Worm (Caenorhabditis elegans): ENCODE data around the gene C05E11.6.

C05E11.6 gene

DNA sequence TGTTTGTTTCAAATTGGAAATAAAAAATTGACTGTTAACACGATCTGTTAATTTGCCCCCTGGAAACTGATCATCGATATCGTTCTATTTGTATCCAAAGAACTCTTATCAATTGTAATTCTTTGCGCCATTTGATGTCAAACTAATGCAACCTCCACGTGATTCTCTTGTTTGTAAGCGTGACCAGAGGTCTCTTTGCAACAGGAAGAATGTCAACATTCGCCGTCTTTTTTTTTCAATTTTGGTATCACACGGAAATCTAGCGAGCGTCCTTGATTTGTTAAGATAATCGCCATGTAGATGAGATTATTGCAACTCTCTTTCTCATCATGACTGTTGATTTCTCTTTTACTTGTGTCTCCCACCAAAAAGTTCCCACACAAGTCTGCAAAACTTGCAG, 33.1 kb upstream of the C05E11.6 start:
- no peak for TF ChIP-seq nhr-67 (tag; optimal IDR thresholded peaks at IDR 0.05)
- peak; percentile 34 for TF ChIP-seq nfya-1 (tag; optimal IDR thresholded peaks at IDR 0.05; ENCODE audit: insufficient read depth)
- TF ChIP-seq jun-1 (tag; optimal IDR thresholded peaks at IDR 0.05), result peak; percentile 28
- TF ChIP-seq elt-1 (tag; optimal IDR thresholded peaks at IDR 0.05), result peak; percentile 97
- TF ChIP-seq ceh-82 (tag; optimal IDR thresholded peaks at IDR 0.05), result no peak
- TF ChIP-seq nhr-43 (tag; optimal IDR thresholded peaks at IDR 0.05; ENCODE audit: poor library complexity, severe bottlenecking), result peak; percentile 90
- peak; percentile 81 for TF ChIP-seq nhr-23 (tag; optimal IDR thresholded peaks at IDR 0.05)
- no peak for TF ChIP-seq aly-2 (tag; optimal IDR thresholded peaks at IDR 0.05)
- no peak for TF ChIP-seq ztf-4 (tag; optimal IDR thresholded peaks at IDR 0.05)
- TF ChIP-seq elt-2 (tag; optimal IDR thresholded peaks at IDR 0.05), result peak; percentile 77
- TF ChIP-seq hmg-11 (tag; optimal IDR thresholded peaks at IDR 0.05), result no peak
- TF ChIP-seq fos-1 (tag; optimal IDR thresholded peaks at IDR 0.05), result no peak
- TF ChIP-seq ceh-28 (tag; optimal IDR thresholded peaks at IDR 0.05), result no peak
- no peak for TF ChIP-seq egl-27 (tag; optimal IDR thresholded peaks at IDR 0.05)
- peak; percentile 61 for TF ChIP-seq nhr-25 (tag; optimal IDR thresholded peaks at IDR 0.05)
- peak; percentile 32 for TF ChIP-seq mdl-1 (tag; optimal IDR thresholded peaks at IDR 0.05)
- no peak for TF ChIP-seq ZK546.5 (tag; optimal IDR thresholded peaks at IDR 0.05)
- TF ChIP-seq pha-4 (tag; optimal IDR thresholded peaks at IDR 0.05), result peak; percentile 76
- no peak for TF ChIP-seq skn-1 (tag; optimal IDR thresholded peaks at IDR 0.05)
- peak in 1 of 3 experiments; percentile 39 for TF ChIP-seq elt-3 (tag; optimal IDR thresholded peaks at IDR 0.05)
- peak; percentile 74 for TF ChIP-seq pqm-1 (tag; optimal IDR thresholded peaks at IDR 0.05)

DNA sequence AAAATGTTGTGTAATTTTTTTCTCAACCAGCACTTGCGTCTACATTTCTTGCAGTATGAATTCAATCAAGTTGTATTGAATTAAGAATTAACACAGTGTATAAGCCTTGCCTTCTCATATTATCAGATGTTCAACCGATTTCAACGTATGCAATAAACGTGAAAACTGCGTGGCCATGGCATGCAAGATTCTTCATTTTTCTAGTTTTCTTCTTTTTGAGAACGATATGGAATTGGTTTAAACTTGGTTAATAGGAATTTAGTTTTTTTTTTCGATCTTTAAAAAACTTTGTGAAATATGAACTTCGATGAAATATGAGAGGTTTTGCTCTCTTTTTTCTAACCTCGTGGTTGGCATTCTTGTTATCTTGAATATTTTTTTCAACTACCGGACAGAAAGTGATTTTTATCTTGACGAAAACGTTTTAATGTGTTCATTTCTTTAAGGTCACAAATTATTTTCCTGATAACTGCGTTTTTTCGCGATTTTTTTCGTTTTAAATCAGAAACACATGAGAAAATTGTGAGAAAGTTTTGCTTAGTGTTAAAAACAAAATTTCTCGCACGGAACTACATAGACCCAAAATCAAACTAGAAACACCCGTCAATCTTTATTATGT, 31.4 kb upstream of the C05E11.6 start:
- TF ChIP-seq mml-1 (tag; optimal IDR thresholded peaks at IDR 0.05) (peak; percentile 95), nhr-12 (tag; optimal IDR thresholded peaks at IDR 0.05) (no peak), jun-1 (tag; optimal IDR thresholded peaks at IDR 0.05) (peak; percentile 37), pha-4 (tag; optimal IDR thresholded peaks at IDR 0.05) (peak; percentile 5), elt-1 (tag; optimal IDR thresholded peaks at IDR 0.05) (peak; percentile 54), elt-2 (tag; optimal IDR thresholded peaks at IDR 0.05) (peak; percentile 80), pqm-1 (tag; optimal IDR thresholded peaks at IDR 0.05) (peak; percentile 36), ztf-11 (tag; optimal IDR thresholded peaks at IDR 0.05) (no peak)

DNA sequence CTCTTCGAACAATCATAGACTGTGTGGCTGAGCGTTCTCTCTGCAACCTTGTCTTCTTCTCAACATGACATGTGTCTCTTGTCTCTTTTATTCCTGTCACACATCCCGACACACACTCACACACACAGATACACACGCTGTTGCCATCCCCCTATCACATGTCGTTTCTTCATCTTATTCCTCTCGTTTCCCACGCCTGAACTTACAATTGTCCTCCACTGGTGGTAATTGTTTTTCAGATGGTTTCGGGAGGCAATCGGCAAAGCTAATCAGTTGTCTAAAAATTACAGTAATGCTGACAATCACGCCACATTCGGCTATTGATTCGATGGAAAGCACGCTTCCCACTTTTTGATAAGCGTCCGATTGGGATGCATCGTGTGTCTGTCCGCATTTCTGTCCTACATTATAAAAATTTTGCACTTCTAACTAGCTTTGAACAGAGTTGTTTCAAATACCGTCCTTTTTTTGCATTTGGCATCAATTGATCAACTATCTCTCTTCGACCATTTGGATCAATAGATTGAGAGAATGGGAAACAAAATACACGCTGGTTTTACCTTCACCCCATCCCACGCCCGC, 29.7 kb upstream of the C05E11.6 start, which contains the start of gene nhr-35:
Gene nhr-35 (plus strand): TSS at position 532 of the 582 bp plus-strand sequence.
- TF ChIP-seq mdl-1 (tag; optimal IDR thresholded peaks at IDR 0.05), result peak; percentile 55
- peak; percentile 62 for TF ChIP-seq mml-1 (tag; optimal IDR thresholded peaks at IDR 0.05)
- TF ChIP-seq skn-1 (tag; optimal IDR thresholded peaks at IDR 0.05), result peak; percentile 52
- TF ChIP-seq elt-3 (tag; optimal IDR thresholded peaks at IDR 0.05), result no peak
- no peak for TF ChIP-seq zag-1 (tag; optimal IDR thresholded peaks at IDR 0.05)
- TF ChIP-seq lsy-12 (tag; optimal IDR thresholded peaks at IDR 0.05), result peak; percentile 66
- no peak for TF ChIP-seq R02D3.7 (tag; optimal IDR thresholded peaks at IDR 0.05)
- TF ChIP-seq nhr-76 (tag; optimal IDR thresholded peaks at IDR 0.05), result no peak
- TF ChIP-seq nhr-11 (tag; optimal IDR thresholded peaks at IDR 0.05), result no peak
- TF ChIP-seq nhr-67 (tag; optimal IDR thresholded peaks at IDR 0.05), result no peak
- no peak for TF ChIP-seq ceh-82 (tag; optimal IDR thresholded peaks at IDR 0.05)
- no peak for TF ChIP-seq nhr-77 (tag; optimal IDR thresholded peaks at IDR 0.05)
- TF ChIP-seq snpc-4 (tag; optimal IDR thresholded peaks at IDR 0.05), result no peak
- TF ChIP-seq ZK546.5 (tag; optimal IDR thresholded peaks at IDR 0.05), result no peak
- no peak for TF ChIP-seq egl-27 (tag; optimal IDR thresholded peaks at IDR 0.05)
- no peak for TF ChIP-seq fkh-2 (tag; optimal IDR thresholded peaks at IDR 0.05)
- TF ChIP-seq eor-1 (tag; optimal IDR thresholded peaks at IDR 0.05), result no peak
- TF ChIP-seq nhr-237 (tag; optimal IDR thresholded peaks at IDR 0.05), result no peak
- no peak for TF ChIP-seq ceh-9 (tag; optimal IDR thresholded peaks at IDR 0.05)
- TF ChIP-seq pha-4 (tag; optimal IDR thresholded peaks at IDR 0.05), result peak; percentile 44
- TF ChIP-seq nhr-25 (tag; optimal IDR thresholded peaks at IDR 0.05), result peak; percentile 72
- no peak for TF ChIP-seq fos-1 (tag; optimal IDR thresholded peaks at IDR 0.05)
- TF ChIP-seq elt-1 (tag; optimal IDR thresholded peaks at IDR 0.05), result no peak
- peak; percentile 77 for TF ChIP-seq unc-62 (GFP tag; optimal IDR thresholded peaks at IDR 0.05)
- TF ChIP-seq hmg-11 (tag; optimal IDR thresholded peaks at IDR 0.05), result no peak
- no peak for TF ChIP-seq unc-39 (tag; optimal IDR thresholded peaks at IDR 0.05)
- peak; percentile 41 for TF ChIP-seq egl-5 (tag; optimal IDR thresholded peaks at IDR 0.05)
- TF ChIP-seq elt-2 (tag; optimal IDR thresholded peaks at IDR 0.05), result peak; percentile 97
- TF ChIP-seq nhr-23 (tag; optimal IDR thresholded peaks at IDR 0.05), result peak; percentile 48
- peak; percentile 97 for TF ChIP-seq pqm-1 (tag; optimal IDR thresholded peaks at IDR 0.05)
- no peak for TF ChIP-seq nhr-12 (tag; optimal IDR thresholded peaks at IDR 0.05)
- TF ChIP-seq ceh-16 (tag; optimal IDR thresholded peaks at IDR 0.05), result no peak
- no peak for TF ChIP-seq daf-12 (tag; optimal IDR thresholded peaks at IDR 0.05)
- TF ChIP-seq nfya-1 (tag; optimal IDR thresholded peaks at IDR 0.05; ENCODE audit: insufficient read depth), result peak; percentile 39
- TF ChIP-seq lin-15B (tag; optimal IDR thresholded peaks at IDR 0.05), result no peak
- TF ChIP-seq tbx-2 (tag; optimal IDR thresholded peaks at IDR 0.05), result peak; percentile 29
- TF ChIP-seq ama-1 (optimal IDR thresholded peaks at IDR 0.05), result peak; percentile 26
- peak; percentile 72 for TF ChIP-seq jun-1 (tag; optimal IDR thresholded peaks at IDR 0.05)
- TF ChIP-seq ceh-28 (tag; optimal IDR thresholded peaks at IDR 0.05), result peak; percentile 23
- TF ChIP-seq ztf-11 (tag; optimal IDR thresholded peaks at IDR 0.05), result no peak
- TF ChIP-seq nhr-28 (tag; optimal IDR thresholded peaks at IDR 0.05), result no peak
- no peak for TF ChIP-seq ztf-4 (tag; optimal IDR thresholded peaks at IDR 0.05)
- no peak for TF ChIP-seq sea-2 (GFP tag; optimal IDR thresholded peaks at IDR 0.05)

Data from whole organism, L3 larva.